Fruit fly (Drosophila melanogaster) whole organism, embryonic: ENCODE data around the gene CG16790.
A peak's percentile ranks its signal among the peaks of the same experiment; 100 is the strongest.

Experiments used
- CG10321 ChIP-seq: fragments of 200-800 bp; sonication (Bioruptor generic); IDR thresholded peaks from 2 replicates; pipeline ENCODE4 v1.3.6; 2022; ENCODE audit warnings: missing biosample characterization, missing genetic modification characterization
- CG11093 ChIP-seq: fragments of 200-800 bp; sonication (Bioruptor generic); IDR thresholded peaks from 3 replicates; pipeline ENCODE4 v1.3.6; 2022; ENCODE audit warnings: missing biosample characterization, missing genetic modification characterization
- CG11560 ChIP-seq: fragments of 200-800 bp; sonication (Bioruptor generic); IDR thresholded peaks from 3 replicates; pipeline ENCODE4 v1.3.6; 2022; ENCODE audit warnings: missing biosample characterization, missing genetic modification characterization
- CG11723 ChIP-seq: fragments of 200-800 bp; sonication (Bioruptor generic); optimal IDR thresholded peaks from 2 replicates; lab custom pipeline; 2017; ENCODE audit warnings: missing biosample characterization, mild to moderate bottlenecking, missing genetic modification characterization
- CG12155 ChIP-seq: fragments of 200-800 bp; sonication (Bioruptor generic); optimal IDR thresholded peaks from 3 replicates; lab custom pipeline; 2016; ENCODE audit warnings: missing biosample characterization, missing genetic modification characterization
- CG1233 ChIP-seq: fragments of 200-800 bp; sonication (Bioruptor generic); optimal IDR thresholded peaks from 4 replicates; lab custom pipeline; 2018; ENCODE audit warnings: missing biosample characterization, mild to moderate bottlenecking, missing genetic modification characterization
- CG13624 ChIP-seq: fragments of 200-800 bp; sonication (Bioruptor generic); optimal IDR thresholded peaks from 2 replicates; lab custom pipeline; 2016; ENCODE audit warnings: missing biosample characterization, missing genetic modification characterization
- CG13894 ChIP-seq: fragments of 200-800 bp; sonication (Bioruptor generic); optimal IDR thresholded peaks from 3 replicates; lab custom pipeline; 2018; ENCODE audit warnings: missing biosample characterization, mild to moderate bottlenecking, missing genetic modification characterization, moderate library complexity
- CG14050 ChIP-seq: fragments of 200-800 bp; sonication (Bioruptor generic); IDR thresholded peaks from 3 replicates; pipeline ENCODE4 v1.3.6; 2022; ENCODE audit warnings: missing biosample characterization, missing genetic modification characterization
- CG14965 ChIP-seq: fragments of 200-800 bp; sonication (Bioruptor generic); optimal IDR thresholded peaks from 2 replicates; lab custom pipeline; 2016; ENCODE audit warnings: missing biosample characterization, missing genetic modification characterization, borderline replicate concordance
- CG17186 ChIP-seq: fragments of 200-800 bp; sonication (Bioruptor generic); optimal IDR thresholded peaks from 3 replicates; lab custom pipeline; 2017; ENCODE audit warnings: missing biosample characterization, missing genetic modification reagents, missing genetic modification characterization
- CG17568 ChIP-seq: fragments of 200-800 bp; sonication (Bioruptor generic); optimal IDR thresholded peaks from 2 replicates; lab custom pipeline; 2018; ENCODE audit warnings: missing biosample characterization, mild to moderate bottlenecking, missing genetic modification characterization, moderate library complexity
- CG17829 ChIP-seq: fragments of 200-800 bp; optimal IDR thresholded peaks from 2 replicates; lab custom pipeline; 2019; ENCODE audit warnings: missing biosample characterization, mild to moderate bottlenecking, missing genetic modification characterization, moderate library complexity
- CG18476 ChIP-seq: fragments of 200-800 bp; sonication (Bioruptor generic); optimal IDR thresholded peaks from 2 replicates; lab custom pipeline; 2016; ENCODE audit warnings: missing biosample characterization, mild to moderate bottlenecking, missing genetic modification characterization
- CG3065 ChIP-seq: fragments of 200-800 bp; sonication (Bioruptor generic); optimal IDR thresholded peaks from 2 replicates; lab custom pipeline; 2016; ENCODE audit warnings: missing biosample characterization, missing genetic modification characterization
- CG34224 ChIP-seq: fragments of 200-800 bp; sonication (Bioruptor generic); IDR thresholded peaks from 3 replicates; pipeline ENCODE4 v1.3.6; 2022; ENCODE audit warnings: missing biosample characterization, missing genetic modification characterization; ENCODE audit not compliant: partially characterized antibody
- CG34376 ChIP-seq: fragments of 200-800 bp; sonication (Bioruptor generic); optimal IDR thresholded peaks from 2 replicates; lab custom pipeline; 2018; ENCODE audit warnings: missing biosample characterization, mild to moderate bottlenecking, missing genetic modification characterization
- CG3726 ChIP-seq: fragments of 200-800 bp; sonication (Bioruptor generic); IDR thresholded peaks from 3 replicates; pipeline ENCODE4, ENCODE4 v1.3.6; 2022; ENCODE audit warnings: missing biosample characterization, missing genetic modification characterization
- CG4360 ChIP-seq: fragments of 200-800 bp; sonication (Bioruptor generic); IDR thresholded peaks from 2 replicates; pipeline ENCODE4 v1.3.6; 2022; ENCODE audit warnings: missing biosample characterization, missing genetic modification characterization
- CG4730 ChIP-seq: fragments of 200-800 bp; sonication (Bioruptor generic); IDR thresholded peaks from 2 replicates; pipeline ENCODE4 v1.3.6; 2022; ENCODE audit warnings: missing biosample characterization, missing genetic modification characterization
- CG6689 ChIP-seq: fragments of 200-800 bp; sonication (Bioruptor generic); IDR thresholded peaks from 2 replicates; pipeline ENCODE4 v1.3.6; 2022; ENCODE audit warnings: missing biosample characterization, missing genetic modification characterization
- CG9215 ChIP-seq: fragments of 200-800 bp; sonication (Bioruptor generic); IDR thresholded peaks from 2 replicates; pipeline ENCODE4 v1.3.6; 2022; ENCODE audit warnings: missing biosample characterization, missing genetic modification characterization
- Chrac-16 ChIP-seq: fragments of 200-800 bp; sonication (Bioruptor generic); optimal IDR thresholded peaks from 3 replicates; lab custom pipeline; 2016; ENCODE audit warnings: missing biosample characterization, missing genetic modification characterization
- Dfd ChIP-seq, 2 experiments: fragments of >200 bp; optimal IDR thresholded peaks; 2 replicates each; lab custom pipeline; 2017; ENCODE audit warnings: missing biosample characterization in 2 of 2, missing genetic modification characterization in 2 of 2
- E2f1 ChIP-seq: fragments of 200-800 bp; sonication (Bioruptor generic); IDR thresholded peaks from 2 replicates; pipeline ENCODE4 v1.3.6; 2022; ENCODE audit warnings: missing biosample characterization, missing genetic modification characterization
- HHEX ChIP-seq: fragments of 200-800 bp; sonication (Bioruptor generic); optimal IDR thresholded peaks from 3 replicates; lab custom pipeline; 2017; ENCODE audit warnings: missing biosample characterization, mild to moderate bottlenecking, missing genetic modification characterization, missing genetic modification reagents
- Hr39 ChIP-seq: fragments of >200 bp; optimal IDR thresholded peaks from 2 replicates; lab custom pipeline; 2017
- MESR4 ChIP-seq: fragments of 200-800 bp; sonication (Bioruptor generic); optimal IDR thresholded peaks from 2 replicates; lab custom pipeline; 2018; ENCODE audit warnings: missing biosample characterization, mild to moderate bottlenecking, missing genetic modification characterization, moderate library complexity
- NK7.1 ChIP-seq: fragments of 200-800 bp; sonication (Bioruptor generic); optimal IDR thresholded peaks from 3 replicates; lab custom pipeline; 2016; ENCODE audit warnings: missing biosample characterization, missing genetic modification characterization
- ap ChIP-seq: fragments of 200-800 bp; sonication (Bioruptor generic); IDR thresholded peaks from 2 replicates; pipeline ENCODE4 v1.3.6; 2022; ENCODE audit warnings: missing biosample characterization, missing genetic modification characterization
- ase ChIP-seq: fragments of 200-800 bp; sonication (Bioruptor generic); IDR thresholded peaks from 3 replicates; pipeline ENCODE4 v1.3.6; 2022; ENCODE audit warnings: missing biosample characterization, missing genetic modification characterization
- cad ChIP-seq: fragments of >200 bp; optimal IDR thresholded peaks from 2 replicates; lab custom pipeline; 2017; ENCODE audit warnings: missing biosample characterization, missing genetic modification characterization
- chinmo ChIP-seq: fragments of 200-800 bp; sonication (Bioruptor generic); IDR thresholded peaks from 4 replicates; pipeline ENCODE4 v1.3.6; 2022; ENCODE audit warnings: missing biosample characterization, missing genetic modification characterization; ENCODE audit not compliant: partially characterized antibody
- cwo ChIP-seq: fragments of 200-800 bp; sonication (Bioruptor generic); optimal IDR thresholded peaks from 3 replicates; lab custom pipeline; 2017; ENCODE audit warnings: missing biosample characterization, missing genetic modification characterization, mild to moderate bottlenecking, moderate library complexity, missing genetic modification reagents
- dmrt99B ChIP-seq: fragments of 200-800 bp; sonication (Bioruptor generic); optimal IDR thresholded peaks from 2 replicates; lab custom pipeline; 2018; ENCODE audit warnings: missing biosample characterization, mild to moderate bottlenecking, missing genetic modification characterization, moderate library complexity
- esg ChIP-seq: fragments of 200-800 bp; sonication (Bioruptor generic); conservative IDR thresholded peaks from 2 replicates; pipeline ENCODE4 v1.3.6; 2022; ENCODE audit warnings: missing biosample characterization, missing genetic modification characterization
- eve ChIP-seq, 2 experiments: fragments of >200 bp; optimal IDR thresholded peaks; 2 replicates each; lab custom pipeline; 2017; ENCODE audit warnings: missing biosample characterization in 2 of 2, missing genetic modification characterization in 2 of 2
- gce ChIP-seq: fragments of 200-800 bp; sonication (Bioruptor generic); IDR thresholded peaks from 3 replicates; pipeline ENCODE4 v1.3.6; 2022; ENCODE audit warnings: missing biosample characterization, missing genetic modification characterization
- gt ChIP-seq: fragments of 200-800 bp; sonication (Bioruptor generic); IDR thresholded peaks from 2 replicates; pipeline ENCODE4 v1.3.6; 2022; ENCODE audit warnings: missing biosample characterization, missing genetic modification characterization
- her ChIP-seq: fragments of 200-800 bp; sonication (Bioruptor generic); optimal IDR thresholded peaks from 2 replicates; lab custom pipeline; 2016; ENCODE audit warnings: missing biosample characterization, missing genetic modification characterization
- kay ChIP-seq: fragments of 200-800 bp; sonication (Bioruptor generic); optimal IDR thresholded peaks from 2 replicates; lab custom pipeline; 2016; ENCODE audit warnings: missing biosample characterization, missing genetic modification characterization
- p53 ChIP-seq: fragments of 200-800 bp; sonication (Bioruptor generic); optimal IDR thresholded peaks from 2 replicates; lab custom pipeline; 2016; ENCODE audit warnings: missing biosample characterization, missing genetic modification characterization
- pan ChIP-seq, 4 experiments: fragments of >200 bp in 3 of 4; fragments of 200-800 bp in 1 of 4; sonication (Bioruptor generic) in 1 of 4; optimal IDR thresholded peaks in 3 of 4; IDR thresholded peaks in 1 of 4; 2 replicates each; pipeline versions ENCODE4 v1.3.6 to Lab custom; 2017 to 2022; ENCODE audit warnings: missing biosample characterization in 2 of 4, missing genetic modification characterization in 2 of 4, mixed read lengths in 1 of 4
- pfk ChIP-seq: fragments of 200-800 bp; sonication (Bioruptor generic); optimal IDR thresholded peaks from 2 replicates; lab custom pipeline; 2018; ENCODE audit warnings: missing biosample characterization, mild to moderate bottlenecking, missing genetic modification characterization, moderate library complexity
- pita ChIP-seq: fragments of 200-800 bp; sonication (Bioruptor generic); optimal IDR thresholded peaks from 2 replicates; lab custom pipeline; 2017; ENCODE audit warnings: missing biosample characterization, mild to moderate bottlenecking, missing genetic modification characterization
- pum ChIP-seq: fragments of 200-800 bp; sonication (Bioruptor generic); optimal IDR thresholded peaks from 2 replicates; lab custom pipeline; 2016; ENCODE audit warnings: missing biosample characterization, missing genetic modification characterization
- run ChIP-seq: fragments of 200-800 bp; sonication (Bioruptor generic); optimal IDR thresholded peaks from 3 replicates; lab custom pipeline; 2018; ENCODE audit warnings: missing biosample characterization, mild to moderate bottlenecking, missing genetic modification characterization
- sd ChIP-seq: fragments of 200-800 bp; sonication (Bioruptor generic); optimal IDR thresholded peaks from 3 replicates; lab custom pipeline; 2018; ENCODE audit warnings: missing biosample characterization, mild to moderate bottlenecking, missing genetic modification characterization, moderate library complexity

The CG16790 gene

DNA sequence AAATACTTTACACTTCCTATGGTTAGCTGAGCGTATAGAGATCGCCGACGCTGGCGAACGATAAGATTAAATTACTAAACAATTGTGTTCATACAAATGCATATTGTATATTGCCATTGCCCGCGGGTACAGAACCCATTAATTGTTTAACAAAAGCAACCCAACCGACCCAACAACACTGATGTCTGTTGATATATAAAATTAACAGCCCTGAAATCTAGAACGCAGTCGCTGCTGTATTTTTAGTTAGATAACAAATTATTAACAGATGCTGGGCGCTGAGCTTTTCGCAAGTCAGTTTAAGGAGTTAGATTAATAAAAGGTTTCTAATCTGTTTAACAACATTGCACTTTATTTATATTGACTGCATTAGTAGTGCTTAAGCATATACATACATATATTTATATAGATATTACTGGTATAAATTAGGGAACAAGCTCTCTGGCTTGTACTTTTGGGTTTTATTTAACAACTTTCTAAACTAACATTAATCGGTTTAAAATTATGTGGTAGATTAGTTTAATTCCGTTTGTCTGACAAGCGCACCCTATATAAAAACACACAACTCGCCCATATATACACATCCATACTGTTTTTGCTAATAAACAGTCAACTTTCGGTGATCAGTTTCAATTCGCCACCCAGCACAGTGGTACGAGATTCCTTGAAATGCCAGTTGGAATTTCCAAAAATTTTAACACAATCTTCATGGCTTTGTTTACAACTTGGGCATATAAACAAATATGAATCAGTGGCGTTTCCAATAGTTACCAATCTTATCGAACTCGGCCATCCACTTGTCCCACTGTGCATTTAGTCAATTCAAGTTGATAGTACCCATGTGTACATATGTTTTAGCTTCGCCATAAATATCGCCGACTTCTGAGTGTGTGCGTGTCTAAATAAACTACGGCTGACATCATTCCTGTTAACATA, 41.8 kb downstream of the CG16790 start (continued):
- no peak for TF ChIP-seq CG34224
- peak; percentile 88 for TF ChIP-seq CG13894
- TF ChIP-seq CG17568 (GFP tag; lab: Kevin White, UChicago): peak; percentile 30
- TF ChIP-seq sd (tag; lab: Kevin White, UChicago): peak; percentile 85
- TF ChIP-seq pum (GFP tag; lab: Kevin White, UChicago): peak; percentile 82
- peak; percentile 70 for TF ChIP-seq ap (GFP tag; lab: Robert Waterston, UW)
- TF ChIP-seq esg (GFP tag; lab: Robert Waterston, UW): peak; percentile 83
- peak; percentile 52 for TF ChIP-seq run (tag; lab: Kevin White, UChicago)
- TF ChIP-seq dmrt99B (tag; lab: Kevin White, UChicago): no peak
- peak; percentile 93 for TF ChIP-seq cwo
- peak; percentile 21 for TF ChIP-seq pfk (GFP tag; lab: Kevin White, UChicago)
- TF ChIP-seq CG17829 (tag; lab: Kevin White, UChicago): peak; percentile 74
- peak; percentile 86 for TF ChIP-seq p53 (GFP tag; lab: Kevin White, UChicago)
- peak; percentile 92 for TF ChIP-seq E2f1 (GFP tag; lab: Robert Waterston, UW)
- no peak for TF ChIP-seq Hr39
- peak; percentile 72 for TF ChIP-seq Chrac-16 (GFP tag; lab: Kevin White, UChicago)
- peak; percentile 89 for TF ChIP-seq CG1233 (GFP tag; lab: Kevin White, UChicago)
- no peak for TF ChIP-seq CG11723 (GFP tag; lab: Kevin White, UChicago)
- TF ChIP-seq gt: no peak
- peak; percentile 88 for TF ChIP-seq CG6689 (GFP tag; lab: Robert Waterston, UW)
- TF ChIP-seq CG34376 (GFP tag; lab: Kevin White, UChicago): peak; percentile 91
- TF ChIP-seq eve (GFP tag; optimal IDR thresholded peaks at IDR 0.05; lab: Kevin White, UChicago): no peak
- peak; percentile 81 for TF ChIP-seq CG4730 (GFP tag; lab: Robert Waterston, UW)
- TF ChIP-seq CG3726: peak; percentile 86
- TF ChIP-seq gce (GFP tag; lab: Robert Waterston, UW): peak; percentile 82; the same call in 2 of the 3 replicates
- TF ChIP-seq CG11560 (tag; lab: Robert Waterston, UW): peak; percentile 77; the same call in 2 of the 3 replicates
- TF ChIP-seq CG10321 (GFP tag; lab: Robert Waterston, UW): peak; percentile 59
- TF ChIP-seq CG4360 (GFP tag; lab: Robert Waterston, UW): peak; percentile 12; the same call in 1 of the 2 replicates
- peak; percentile 72 for TF ChIP-seq CG18476
- peak; percentile 85 for TF ChIP-seq ase (GFP tag; lab: Robert Waterston, UW)
- TF ChIP-seq CG14050 (GFP tag; lab: Robert Waterston, UW): peak; percentile 56
- TF ChIP-seq cad (GFP tag; lab: Kevin White, UChicago): no peak
- peak; percentile 66; the same call in 2 of the 3 replicates for TF ChIP-seq CG11093 (GFP tag; lab: Robert Waterston, UW)
- TF ChIP-seq CG3065: peak; percentile 45
- peak; percentile 94 for TF ChIP-seq her (GFP tag; lab: Kevin White, UChicago)
- TF ChIP-seq CG17186 (GFP tag; lab: Kevin White, UChicago): peak; percentile 20
- TF ChIP-seq HHEX (GFP tag; lab: Kevin White, UChicago): peak; percentile 93
- no peak for TF ChIP-seq Dfd (GFP tag; optimal IDR thresholded peaks at IDR 0.05; lab: Kevin White, UChicago)
- peak; percentile 10 for TF ChIP-seq MESR4 (GFP tag; lab: Kevin White, UChicago)
- no peak for TF ChIP-seq pan (optimal IDR thresholded peaks at IDR 0.05; lab: Kevin White, UChicago)
- TF ChIP-seq pan (GFP tag; optimal IDR thresholded peaks at IDR 0.05 in 1 of 2, IDR thresholded peaks at IDR 0.05 in 1 of 2): peak in 1 of 2 experiments; percentile 94
- TF ChIP-seq CG14965: peak; percentile 26
- TF ChIP-seq CG9215: peak; percentile 88
- peak; percentile 86 for TF ChIP-seq NK7.1 (GFP tag; lab: Kevin White, UChicago)
- TF ChIP-seq CG13624 (GFP tag; lab: Kevin White, UChicago): peak; percentile 95
- no peak for TF ChIP-seq pita
- TF ChIP-seq chinmo: peak; percentile 83; the same call in 3 of the 4 replicates
- TF ChIP-seq CG12155: peak; percentile 70
- TF ChIP-seq kay (GFP tag; lab: Kevin White, UChicago): peak; percentile 86
